Worm (Caenorhabditis elegans): Measurements from ENCODE around the gene srh-264.

DNA sequence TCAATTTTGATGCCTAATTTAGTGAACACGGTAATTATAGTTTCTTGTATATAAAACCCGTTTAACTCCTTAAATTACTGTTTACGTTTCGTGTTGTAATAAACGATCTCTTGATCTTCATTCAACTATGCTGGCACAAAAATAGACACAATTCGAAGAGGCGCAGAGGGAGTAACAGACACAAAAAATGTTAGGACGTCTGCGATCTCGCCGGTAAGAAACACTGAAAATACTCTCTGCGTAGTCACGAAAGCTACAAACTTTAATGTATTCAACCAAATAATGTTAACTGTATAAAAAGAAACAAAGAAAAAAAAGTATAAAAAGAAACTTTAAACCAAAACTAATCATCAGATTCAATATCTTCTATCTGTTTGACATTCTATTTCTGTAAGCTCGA lies 33.1 kb upstream of the srh-264 start, which contains the start of gene dhs-23:
- TF ChIP-seq nhr-11 (tag; optimal IDR thresholded peaks at IDR 0.05), result no peak
- TF ChIP-seq mep-1 (tag; optimal IDR thresholded peaks at IDR 0.05), result no peak
- no peak for TF ChIP-seq lsy-2 (tag; optimal IDR thresholded peaks at IDR 0.05)
- no peak for TF ChIP-seq unc-62 (GFP tag; optimal IDR thresholded peaks at IDR 0.05)
- TF ChIP-seq sup-37 (GFP tag; optimal IDR thresholded peaks at IDR 0.05), result no peak
- TF ChIP-seq elt-3 (tag; optimal IDR thresholded peaks at IDR 0.05), result no peak
- TF ChIP-seq unc-86 (tag; optimal IDR thresholded peaks at IDR 0.05), result no peak
- TF ChIP-seq lin-35 (GFP tag; optimal IDR thresholded peaks at IDR 0.05), result no peak
- no peak for TF ChIP-seq egl-13 (tag; optimal IDR thresholded peaks at IDR 0.05)
- TF ChIP-seq snpc-4 (tag; optimal IDR thresholded peaks at IDR 0.05), result no peak
- no peak for TF ChIP-seq fos-1 (tag; optimal IDR thresholded peaks at IDR 0.05)
- no peak for TF ChIP-seq ceh-82 (tag; optimal IDR thresholded peaks at IDR 0.05)
- TF ChIP-seq C16A3.4 (tag; optimal IDR thresholded peaks at IDR 0.05), result no peak
- TF ChIP-seq pax-3 (tag; optimal IDR thresholded peaks at IDR 0.05), result no peak

All from whole organism, L1 larva.